Fruit fly (Drosophila melanogaster) whole organism, embryonic: ENCODE measurements around the gene Elp4.

Experiments used
- BEAF-32 ChIP-seq: fragments of 200-800 bp; sonication (Bioruptor generic); optimal IDR thresholded peaks from 3 replicates; lab custom pipeline; 2017; ENCODE audit warnings: missing biosample characterization, missing genetic modification characterization, mild to moderate bottlenecking, moderate library complexity, missing genetic modification reagents
- CG10366 ChIP-seq: fragments of 200-800 bp; sonication (Bioruptor generic); IDR thresholded peaks from 2 replicates; pipeline ENCODE4 v1.3.6; 2022; ENCODE audit warnings: missing biosample characterization, missing genetic modification characterization
- CG11560 ChIP-seq: fragments of 200-800 bp; sonication (Bioruptor generic); IDR thresholded peaks from 3 replicates; pipeline ENCODE4 v1.3.6; 2022; ENCODE audit warnings: missing biosample characterization, missing genetic modification characterization
- CG12659 ChIP-seq: fragments of 200-800 bp; sonication (Bioruptor generic); optimal IDR thresholded peaks from 3 replicates; lab custom pipeline; 2017; ENCODE audit warnings: mild to moderate bottlenecking, missing biosample characterization, missing genetic modification reagents, missing genetic modification characterization
- CG12744 ChIP-seq: fragments of 200-800 bp; sonication (Bioruptor generic); optimal IDR thresholded peaks from 2 replicates; lab custom pipeline; 2016; ENCODE audit warnings: missing biosample characterization, missing genetic modification characterization
- CG13287 ChIP-seq: fragments of 200-800 bp; sonication (Bioruptor generic); IDR thresholded peaks from 2 replicates; pipeline ENCODE4 v1.3.6; 2022; ENCODE audit warnings: missing biosample characterization, missing genetic modification characterization; ENCODE audit not compliant: partially characterized antibody
- CG14441 ChIP-seq: fragments of 200-800 bp; sonication (Bioruptor generic); IDR thresholded peaks from 2 replicates; pipeline ENCODE4 v1.3.6; 2022; ENCODE audit warnings: missing biosample characterization, missing genetic modification characterization
- CG14667 ChIP-seq: fragments of 200-800 bp; sonication (Bioruptor generic); IDR thresholded peaks from 2 replicates; pipeline ENCODE4 v1.3.6; 2022; ENCODE audit warnings: missing biosample characterization, missing genetic modification characterization
- CG15269 ChIP-seq: fragments of 200-800 bp; sonication (Bioruptor generic); optimal IDR thresholded peaks from 2 replicates; lab custom pipeline; 2018; ENCODE audit warnings: missing biosample characterization, mild to moderate bottlenecking, missing genetic modification characterization, moderate library complexity
- CG17385 ChIP-seq: fragments of 200-800 bp; sonication (Bioruptor generic); optimal IDR thresholded peaks from 3 replicates; lab custom pipeline; 2018; ENCODE audit warnings: missing biosample characterization, mild to moderate bottlenecking, missing genetic modification characterization
- CG17829 ChIP-seq: fragments of 200-800 bp; optimal IDR thresholded peaks from 2 replicates; lab custom pipeline; 2019; ENCODE audit warnings: missing biosample characterization, mild to moderate bottlenecking, missing genetic modification characterization, moderate library complexity
- CG1792 ChIP-seq: fragments of 200-800 bp; sonication (Bioruptor generic); optimal IDR thresholded peaks from 2 replicates; lab custom pipeline; 2016; ENCODE audit warnings: missing biosample characterization, missing genetic modification characterization
- CG18619 ChIP-seq: fragments of 200-800 bp; sonication (Bioruptor generic); optimal IDR thresholded peaks from 3 replicates; lab custom pipeline; 2017; ENCODE audit warnings: missing biosample characterization, mild to moderate bottlenecking, missing genetic modification characterization
- CG18764 ChIP-seq: fragments of 200-800 bp; sonication (Bioruptor generic); optimal IDR thresholded peaks from 3 replicates; lab custom pipeline; 2016; ENCODE audit warnings: missing biosample characterization, missing genetic modification characterization
- CG2889 ChIP-seq: fragments of 200-800 bp; sonication (Bioruptor generic); IDR thresholded peaks from 3 replicates; pipeline ENCODE4 v1.3.6; 2022; ENCODE audit warnings: missing biosample characterization, missing genetic modification characterization
- CG33213 ChIP-seq: fragments of 200-800 bp; sonication (Bioruptor generic); optimal IDR thresholded peaks from 3 replicates; lab custom pipeline; 2016; ENCODE audit warnings: missing biosample characterization, missing genetic modification characterization
- CG34224 ChIP-seq: fragments of 200-800 bp; sonication (Bioruptor generic); IDR thresholded peaks from 3 replicates; pipeline ENCODE4 v1.3.6; 2022; ENCODE audit warnings: missing biosample characterization, missing genetic modification characterization; ENCODE audit not compliant: partially characterized antibody
- CG34422 ChIP-seq: fragments of 200-800 bp; sonication (Bioruptor generic); IDR thresholded peaks from 3 replicates; pipeline ENCODE4 v1.3.6; 2022; ENCODE audit warnings: missing biosample characterization, missing genetic modification characterization
- CG7372 ChIP-seq: fragments of 200-800 bp; sonication (Bioruptor generic); IDR thresholded peaks from 2 replicates; pipeline ENCODE4 v1.3.6; 2022; ENCODE audit warnings: missing biosample characterization, missing genetic modification characterization
- CG7786 ChIP-seq: fragments of 200-800 bp; sonication (Bioruptor generic); optimal IDR thresholded peaks from 2 replicates; lab custom pipeline; 2016; ENCODE audit warnings: missing biosample characterization, missing genetic modification characterization
- CG8281 ChIP-seq: fragments of 200-800 bp; sonication (Bioruptor generic); optimal IDR thresholded peaks from 2 replicates; lab custom pipeline; 2018; ENCODE audit warnings: missing biosample characterization, mild to moderate bottlenecking, missing genetic modification characterization, moderate library complexity
- CG8290 ChIP-seq, 3 experiments: fragments of 200-800 bp; sonication (Bioruptor generic); optimal IDR thresholded peaks; 2 replicates each; lab custom pipeline; 2016 to 2019; ENCODE audit warnings: missing biosample characterization in 3 of 3, missing genetic modification characterization in 3 of 3, mild to moderate bottlenecking in 2 of 3, moderate library complexity in 1 of 3
- CG8944 ChIP-seq: fragments of 200-800 bp; sonication (Bioruptor generic); optimal IDR thresholded peaks from 3 replicates; lab custom pipeline; 2016; ENCODE audit warnings: missing biosample characterization, missing genetic modification characterization
- Elba2 ChIP-seq: fragments of 200-800 bp; sonication (Bioruptor generic); optimal IDR thresholded peaks from 3 replicates; lab custom pipeline; 2016; ENCODE audit warnings: missing biosample characterization, missing genetic modification characterization
- H2.0 ChIP-seq: fragments of 200-800 bp; sonication (Bioruptor generic); IDR thresholded peaks from 2 replicates; pipeline ENCODE4 v1.3.6; 2022; ENCODE audit warnings: missing biosample characterization, missing genetic modification characterization
- Mad ChIP-seq: fragments of 200-800 bp; sonication (Bioruptor generic); optimal IDR thresholded peaks from 2 replicates; lab custom pipeline; 2016; ENCODE audit warnings: missing biosample characterization, missing genetic modification characterization
- Myb ChIP-seq: fragments of 200-800 bp; sonication (Bioruptor generic); optimal IDR thresholded peaks from 2 replicates; lab custom pipeline; 2016; ENCODE audit warnings: missing biosample characterization, missing genetic modification characterization
- Neu2 ChIP-seq: fragments of 200-800 bp; sonication (Bioruptor generic); optimal IDR thresholded peaks from 3 replicates; lab custom pipeline; 2016; ENCODE audit warnings: missing biosample characterization, missing genetic modification characterization, borderline replicate concordance
- Pdp1 ChIP-seq, 2 experiments: fragments of 200-800 bp; sonication (Bioruptor generic); optimal IDR thresholded peaks; 3 replicates each; lab custom pipeline; 2016; ENCODE audit warnings: missing biosample characterization in 2 of 2, missing genetic modification characterization in 2 of 2, mild to moderate bottlenecking in 1 of 2, moderate library complexity in 1 of 2
- Sin3A ChIP-seq: fragments of >200 bp; optimal IDR thresholded peaks from 2 replicates; lab custom pipeline; 2018
- Six4 ChIP-seq: fragments of 200-800 bp; sonication (Bioruptor generic); optimal IDR thresholded peaks from 2 replicates; lab custom pipeline; 2016; ENCODE audit warnings: missing biosample characterization, missing genetic modification characterization
- Trl ChIP-seq, 3 experiments: fragments of >200 bp in 2 of 3; fragments of 200-800 bp in 1 of 3; sonication (Bioruptor generic) in 1 of 3; optimal IDR thresholded peaks; 2 replicates in 1 of 3; 3 replicates in 2 of 3; lab custom pipeline; 2016 to 2017; ENCODE audit warnings: missing biosample characterization in 1 of 3, missing genetic modification characterization in 1 of 3
- YL-1 ChIP-seq: fragments of 200-800 bp; sonication (Bioruptor generic); optimal IDR thresholded peaks from 3 replicates; lab custom pipeline; 2017; ENCODE audit warnings: missing biosample characterization, mild to moderate bottlenecking, missing genetic modification characterization
- bcd ChIP-seq: fragments of 200-800 bp; sonication (Bioruptor generic); optimal IDR thresholded peaks from 2 replicates; lab custom pipeline; 2017; ENCODE audit warnings: missing biosample characterization, mild to moderate bottlenecking, missing genetic modification characterization
- cato ChIP-seq: fragments of 200-800 bp; sonication (Bioruptor generic); optimal IDR thresholded peaks from 2 replicates; lab custom pipeline; 2016; ENCODE audit warnings: missing biosample characterization, missing genetic modification characterization, borderline replicate concordance
- crp ChIP-seq, 2 experiments: fragments of 200-800 bp; sonication (Bioruptor generic); optimal IDR thresholded peaks; 2 replicates in 1 of 2; 3 replicates in 1 of 2; lab custom pipeline; 2017; ENCODE audit warnings: missing biosample characterization in 2 of 2, missing genetic modification characterization in 2 of 2, mild to moderate bottlenecking in 1 of 2, moderate library complexity in 1 of 2
- dati ChIP-seq: fragments of 200-800 bp; sonication (Bioruptor generic); IDR thresholded peaks from 2 replicates; pipeline ENCODE4 v1.3.6; 2022; ENCODE audit warnings: missing biosample characterization, missing genetic modification characterization
- disco-r ChIP-seq: fragments of 200-800 bp; sonication (Bioruptor generic); optimal IDR thresholded peaks from 2 replicates; lab custom pipeline; 2016; ENCODE audit warnings: missing biosample characterization, missing genetic modification characterization
- dysf ChIP-seq: fragments of 200-800 bp; sonication (Bioruptor generic); IDR thresholded peaks from 3 replicates; pipeline ENCODE4 v1.3.6; 2022; ENCODE audit warnings: missing biosample characterization, missing genetic modification characterization
- fd102C ChIP-seq: fragments of 200-800 bp; sonication (Bioruptor generic); optimal IDR thresholded peaks from 2 replicates; lab custom pipeline; 2018; ENCODE audit warnings: missing biosample characterization, mild to moderate bottlenecking, missing genetic modification characterization, moderate library complexity
- fru ChIP-seq: fragments of >200 bp; optimal IDR thresholded peaks from 2 replicates; lab custom pipeline; 2017
- gro ChIP-seq: fragments of 200-800 bp; sonication (Bioruptor generic); optimal IDR thresholded peaks from 2 replicates; lab custom pipeline; 2016; ENCODE audit warnings: missing biosample characterization, missing genetic modification characterization
- gt ChIP-seq: fragments of 200-800 bp; sonication (Bioruptor generic); IDR thresholded peaks from 2 replicates; pipeline ENCODE4 v1.3.6; 2022; ENCODE audit warnings: missing biosample characterization, missing genetic modification characterization
- psq ChIP-seq: fragments of 200-800 bp; sonication (Bioruptor generic); optimal IDR thresholded peaks from 2 replicates; lab custom pipeline; 2017; ENCODE audit warnings: missing biosample characterization, missing genetic modification characterization
- schlank ChIP-seq: fragments of 200-800 bp; sonication (Bioruptor generic); optimal IDR thresholded peaks from 2 replicates; lab custom pipeline; 2018; ENCODE audit warnings: missing biosample characterization, mild to moderate bottlenecking, missing genetic modification characterization
- sim ChIP-seq: fragments of 200-800 bp; sonication (Bioruptor generic); IDR thresholded peaks from 2 replicates; pipeline ENCODE4 v1.3.6; 2022; ENCODE audit warnings: missing biosample characterization, missing genetic modification characterization
- sna ChIP-seq: fragments of 200-800 bp; sonication (Bioruptor generic); IDR thresholded peaks from 2 replicates; pipeline ENCODE4 v1.3.6; 2022; ENCODE audit warnings: missing biosample characterization, missing genetic modification characterization; ENCODE audit not compliant: partially characterized antibody
- stc ChIP-seq: fragments of 200-800 bp; sonication (Bioruptor generic); IDR thresholded peaks from 2 replicates; pipeline ENCODE4 v1.3.6; 2022; ENCODE audit warnings: missing biosample characterization, missing genetic modification characterization
- tll ChIP-seq, 2 experiments: fragments of 200-800 bp in 1 of 2; fragments of >200 bp in 1 of 2; sonication (Bioruptor generic) in 1 of 2; optimal IDR thresholded peaks; 2 replicates each; lab custom pipeline; 2017 to 2019; ENCODE audit warnings: missing biosample characterization in 2 of 2, missing genetic modification characterization in 2 of 2, mild to moderate bottlenecking in 1 of 2, moderate library complexity in 1 of 2
- vfl ChIP-seq: fragments of 200-800 bp; sonication (Bioruptor generic); optimal IDR thresholded peaks from 2 replicates; lab custom pipeline; 2016; ENCODE audit warnings: missing biosample characterization, missing genetic modification characterization
- zen2 ChIP-seq: fragments of 200-800 bp; sonication (Bioruptor generic); IDR thresholded peaks from 3 replicates; pipeline ENCODE4 v1.3.6; 2022; ENCODE audit warnings: missing biosample characterization, missing genetic modification characterization; ENCODE audit not compliant: partially characterized antibody

Elp4 gene

DNA sequence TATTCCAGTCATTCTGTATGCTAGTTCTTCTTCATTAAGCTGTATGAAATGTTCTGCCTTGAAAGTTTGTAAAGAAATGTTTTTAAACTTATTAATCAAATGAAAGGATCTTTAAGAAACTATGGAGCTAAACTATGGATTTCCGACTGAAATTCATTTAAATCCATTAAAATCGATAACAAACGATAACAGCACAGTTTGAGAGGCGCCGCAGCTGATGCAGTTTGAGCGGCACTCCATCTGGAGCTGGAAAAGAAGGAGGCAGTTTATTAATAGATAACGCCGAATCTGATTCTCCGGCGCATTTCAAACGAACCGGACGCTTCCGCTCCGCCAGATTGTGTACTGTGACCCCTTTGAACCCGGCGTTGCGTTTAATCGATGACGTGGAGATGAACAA is 3.9 kb downstream of the Elp4 start, which contains the start of gene CG31915 (continued):
- TF ChIP-seq dati (GFP tag; lab: Robert Waterston, UW) (no peak), CG14441 (GFP tag; lab: Robert Waterston, UW) (no peak), CG34224 (GFP tag; lab: Robert Waterston, UW) (peak; percentile 62; the same call in 2 of the 3 replicates), zen2 (GFP tag; lab: Robert Waterston, UW) (peak; percentile 61; the same call in 2 of the 3 replicates), Trl (optimal IDR thresholded peaks at IDR 0.05; lab: Kevin White, UChicago) (no peak), Trl (GFP tag; optimal IDR thresholded peaks at IDR 0.05; lab: Kevin White, UChicago) (no peak), Elba2 (no peak), CG11560 (tag; lab: Robert Waterston, UW) (no peak), CG2889 (GFP tag; lab: Robert Waterston, UW) (no peak), CG8281 (tag; lab: Kevin White, UChicago) (no peak), Pdp1 (GFP tag; optimal IDR thresholded peaks at IDR 0.05; lab: Kevin White, UChicago) (no peak), CG7786 (GFP tag; lab: Kevin White, UChicago) (no peak), CG18764 (no peak), Mad (GFP tag; lab: Kevin White, UChicago) (no peak), sna (GFP tag; lab: Robert Waterston, UW) (0 out of 2 replicates have a peak, but pooled peaks have one; percentile 39), CG12659 (GFP tag; lab: Kevin White, UChicago) (no peak), CG18619 (GFP tag; lab: Kevin White, UChicago) (no peak), crp (GFP tag; optimal IDR thresholded peaks at IDR 0.05; lab: Kevin White, UChicago) (peak; percentile 23 to 85), CG33213 (GFP tag; lab: Kevin White, UChicago) (no peak), CG17385 (GFP tag; lab: Kevin White, UChicago) (no peak), disco-r (GFP tag; lab: Kevin White, UChicago) (no peak), Sin3A (lab: Kevin White, UChicago) (no peak), CG12744 (GFP tag; lab: Kevin White, UChicago) (no peak), cato (GFP tag; lab: Kevin White, UChicago) (no peak), CG10366 (GFP tag; lab: Robert Waterston, UW) (no peak), Neu2 (GFP tag; lab: Kevin White, UChicago) (no peak), sim (no peak), BEAF-32 (GFP tag; lab: Kevin White, UChicago) (peak; percentile 8), dysf (GFP tag; lab: Robert Waterston, UW) (no peak), gro (GFP tag; lab: Kevin White, UChicago) (no peak), fru (no peak), fd102C (GFP tag; lab: Kevin White, UChicago) (no peak), CG15269 (tag; lab: Kevin White, UChicago) (no peak), CG14667 (no peak), CG8290 (GFP tag; optimal IDR thresholded peaks at IDR 0.05; lab: Kevin White, UChicago) (no peak), CG8290 (tag; optimal IDR thresholded peaks at IDR 0.05; lab: Kevin White, UChicago) (no peak), gt (GFP tag; lab: Robert Waterston, UW) (no peak), Six4 (GFP tag; lab: Kevin White, UChicago) (no peak), CG1792 (GFP tag; lab: Kevin White, UChicago) (no peak), CG17829 (peak; percentile 9), H2.0 (GFP tag; lab: Robert Waterston, UW) (no peak), vfl (no peak), YL-1 (GFP tag; lab: Kevin White, UChicago) (peak; percentile 21), CG7372 (GFP tag; lab: Robert Waterston, UW) (no peak), CG34422 (peak; percentile 47; the same call in 1 of the 3 replicates), psq (GFP tag; lab: Kevin White, UChicago) (no peak), stc (GFP tag; lab: Robert Waterston, UW) (no peak), tll (GFP tag; optimal IDR thresholded peaks at IDR 0.05; lab: Kevin White, UChicago) (no peak), Myb (GFP tag; lab: Kevin White, UChicago) (peak; percentile 64), CG13287 (GFP tag; lab: Robert Waterston, UW) (peak; percentile 66), schlank (no peak), bcd (GFP tag; lab: Kevin White, UChicago) (no peak), CG8944 (no peak)
